Worm (Caenorhabditis elegans) whole organism, young adult: Measurements from ENCODE around the gene C16C10.8.

ENCODE experiments used
- B0019.2 ChIP-seq: fragments of 200-800 bp; sonication (Bioruptor generic); conservative IDR thresholded peaks from 2 replicates; pipeline ENCODE4 v1.3.6; 2022; ENCODE audit warnings: missing genetic modification reagents, missing genetic modification characterization, missing compliant biosample characterization
- B0035.1 ChIP-seq: sonication (generic microtip); optimal IDR thresholded peaks from 2 replicates; lab custom pipeline; 2016; ENCODE audit warnings: missing genetic modification characterization, mild to moderate bottlenecking, missing compliant biosample characterization, missing genotype, missing genetic modification reagents
- C17E4.6 ChIP-seq: fragments of 200-800 bp; sonication (Bioruptor generic); IDR thresholded peaks from 2 replicates; pipeline ENCODE4 v1.3.6; 2022; ENCODE audit warnings: missing genetic modification reagents, missing genetic modification characterization, missing compliant biosample characterization
- F23B12.7 ChIP-seq: sonication (generic microtip); optimal IDR thresholded peaks from 2 replicates; lab custom pipeline; 2017; ENCODE audit warnings: missing genetic modification characterization, mild to moderate bottlenecking, missing compliant biosample characterization, antibody characterized with exemption, moderate library complexity; ENCODE audit not compliant: insufficient read depth
- F39B2.1 ChIP-seq: fragments of 200-800 bp; sonication (Bioruptor generic); IDR thresholded peaks from 2 replicates; pipeline ENCODE4 v1.3.6; 2022; ENCODE audit warnings: missing genetic modification reagents, missing genetic modification characterization, missing compliant biosample characterization
- F55B11.4 ChIP-seq: sonication (generic microtip); optimal IDR thresholded peaks from 2 replicates; lab custom pipeline; 2016; ENCODE audit warnings: missing compliant biosample characterization, missing genetic modification characterization, borderline replicate concordance; ENCODE audit not compliant: insufficient read depth
- K11D2.4 ChIP-seq: fragments of 200-800 bp; sonication (Bioruptor generic); IDR thresholded peaks from 2 replicates; pipeline ENCODE4 v1.3.6; 2022; ENCODE audit warnings: missing genetic modification reagents, missing genetic modification characterization, missing compliant biosample characterization
- T26A5.8 ChIP-seq: sonication (generic microtip); optimal IDR thresholded peaks from 2 replicates; lab custom pipeline; 2016; ENCODE audit warnings: missing genetic modification characterization, missing compliant biosample characterization
- Y79H2A.3 ChIP-seq: fragments of 200-800 bp; sonication (Bioruptor generic); conservative IDR thresholded peaks from 2 replicates; pipeline ENCODE4 v1.3.6; 2022; ENCODE audit warnings: missing genetic modification reagents, missing genetic modification characterization, missing compliant biosample characterization
- ZK185.1 ChIP-seq: sonication (generic microtip); optimal IDR thresholded peaks from 2 replicates; lab custom pipeline; 2016; ENCODE audit warnings: mild to moderate bottlenecking, missing genetic modification characterization, missing compliant biosample characterization; ENCODE audit not compliant: poor library complexity, severe bottlenecking
- akir-1 ChIP-seq: fragments of 200-800 bp; sonication (Bioruptor generic); optimal IDR thresholded peaks from 2 replicates; lab custom pipeline; 2018; ENCODE audit warnings: mild to moderate bottlenecking, missing genetic modification characterization, moderate library complexity, missing compliant biosample characterization
- ama-1 ChIP-seq, 3 experiments: fragments of 150-350 bp in 1 of 3; sonication (generic microtip) in 2 of 3; optimal IDR thresholded peaks; 2 replicates each; lab custom pipeline; 2014 to 2018; ENCODE audit warnings: missing biosample characterization in 2 of 3, missing genetic modification characterization in 2 of 3, missing genetic modification reagents in 2 of 3
- aptf-2 ChIP-seq: fragments of 200-800 bp; sonication (Bioruptor generic); conservative IDR thresholded peaks from 2 replicates; pipeline ENCODE4 v1.3.6; 2022; ENCODE audit warnings: missing genetic modification reagents, missing genetic modification characterization, missing compliant biosample characterization
- aptf-3 ChIP-seq: fragments of 200-800 bp; sonication (Bioruptor generic); IDR thresholded peaks from 2 replicates; pipeline ENCODE4 v1.3.6; 2022; ENCODE audit warnings: missing genetic modification characterization, missing compliant biosample characterization
- atf-7 ChIP-seq: sonication (generic microtip); optimal IDR thresholded peaks from 2 replicates; lab custom pipeline; 2017; ENCODE audit warnings: mild to moderate bottlenecking, missing genetic modification characterization, missing compliant biosample characterization
- athp-1 ChIP-seq: sonication (generic microtip); optimal IDR thresholded peaks from 2 replicates; lab custom pipeline; 2017; ENCODE audit warnings: mild to moderate bottlenecking, missing genetic modification characterization, missing compliant biosample characterization
- attf-6 ChIP-seq: fragments of 200-800 bp; sonication (Bioruptor generic); IDR thresholded peaks from 2 replicates; pipeline ENCODE4 v1.3.6; 2022; ENCODE audit warnings: missing genetic modification reagents, missing genetic modification characterization, missing compliant biosample characterization
- bed-2 ChIP-seq: fragments of 200-800 bp; sonication (Bioruptor generic); IDR thresholded peaks from 2 replicates; pipeline ENCODE4 v1.3.6; 2022; ENCODE audit warnings: missing genetic modification reagents, missing genetic modification characterization, missing compliant biosample characterization
- ceh-100 ChIP-seq: fragments of 200-800 bp; sonication (Bioruptor generic); IDR thresholded peaks from 2 replicates; pipeline ENCODE4 v1.3.6; 2022; ENCODE audit warnings: missing genetic modification reagents, missing genetic modification characterization, missing compliant biosample characterization
- ceh-79 ChIP-seq: sonication (generic microtip); optimal IDR thresholded peaks from 2 replicates; lab custom pipeline; 2017; ENCODE audit warnings: mild to moderate bottlenecking, missing genetic modification characterization, missing compliant biosample characterization
- chd-7 ChIP-seq: sonication (generic microtip); optimal IDR thresholded peaks from 2 replicates; lab custom pipeline; 2016; ENCODE audit warnings: mild to moderate bottlenecking, missing genetic modification characterization, moderate library complexity, missing compliant biosample characterization
- dpff-1 ChIP-seq: sonication (generic microtip); optimal IDR thresholded peaks from 2 replicates; lab custom pipeline; 2017; ENCODE audit warnings: mild to moderate bottlenecking, missing genetic modification characterization, missing compliant biosample characterization
- efl-1 ChIP-seq: fragments of 150-350 bp; optimal IDR thresholded peaks from 2 replicates; lab custom pipeline; 2014; ENCODE audit warnings: missing biosample characterization, missing genetic modification reagents, missing genetic modification characterization
- egl-18 ChIP-seq: fragments of 200-800 bp; sonication (Bioruptor generic); IDR thresholded peaks from 2 replicates; pipeline ENCODE4 v1.3.6; 2022; ENCODE audit warnings: missing genetic modification reagents, missing genetic modification characterization, missing compliant biosample characterization
- ekl-4 ChIP-seq: fragments of 200-800 bp; sonication (Bioruptor generic); IDR thresholded peaks from 2 replicates; pipeline ENCODE4 v1.3.6; 2022; ENCODE audit warnings: missing genetic modification reagents, missing genetic modification characterization, missing compliant biosample characterization
- ets-4 ChIP-seq: fragments of 200-800 bp; sonication (Bioruptor generic); optimal IDR thresholded peaks from 2 replicates; lab custom pipeline; 2018; ENCODE audit warnings: mild to moderate bottlenecking, missing genetic modification characterization, missing compliant biosample characterization
- fkh-3 ChIP-seq: sonication (generic microtip); optimal IDR thresholded peaks from 2 replicates; lab custom pipeline; 2016; ENCODE audit warnings: mild to moderate bottlenecking, missing genetic modification characterization, missing compliant biosample characterization
- gei-17 ChIP-seq: fragments of 200-800 bp; sonication (Bioruptor generic); optimal IDR thresholded peaks from 2 replicates; lab custom pipeline; 2018; ENCODE audit warnings: mild to moderate bottlenecking, missing genetic modification characterization, missing compliant biosample characterization
- hlh-26 ChIP-seq: fragments of 200-800 bp; sonication (Bioruptor generic); conservative IDR thresholded peaks from 2 replicates; pipeline ENCODE4 v1.3.6; 2022; ENCODE audit warnings: missing genetic modification reagents, missing genetic modification characterization, missing compliant biosample characterization
- hsf-1 ChIP-seq: fragments of 200-800 bp; sonication (Bioruptor generic); IDR thresholded peaks from 2 replicates; pipeline ENCODE4 v1.3.6; 2022; ENCODE audit warnings: missing genetic modification reagents, missing genetic modification characterization, missing compliant biosample characterization
- lag-1 ChIP-seq: fragments of 200-800 bp; sonication (Bioruptor generic); IDR thresholded peaks from 2 replicates; pipeline ENCODE4 v1.3.6; 2022; ENCODE audit warnings: missing genetic modification reagents, missing genetic modification characterization, missing compliant biosample characterization
- lin-40 ChIP-seq: sonication (generic microtip); optimal IDR thresholded peaks from 2 replicates; lab custom pipeline; 2016; ENCODE audit warnings: missing genetic modification characterization, mild to moderate bottlenecking, missing compliant biosample characterization, missing genotype, missing genetic modification reagents
- lsl-1 ChIP-seq: fragments of 200-800 bp; sonication (Bioruptor generic); optimal IDR thresholded peaks from 2 replicates; lab custom pipeline; 2018; ENCODE audit warnings: mild to moderate bottlenecking, missing genetic modification characterization, moderate library complexity, missing compliant biosample characterization
- madf-8 ChIP-seq: fragments of 200-800 bp; sonication (Bioruptor generic); conservative IDR thresholded peaks from 2 replicates; pipeline ENCODE4 v1.3.6; 2022; ENCODE audit warnings: missing genetic modification reagents, missing genetic modification characterization, missing compliant biosample characterization
- mcd-1 ChIP-seq: fragments of 200-800 bp; sonication (Bioruptor generic); IDR thresholded peaks from 2 replicates; pipeline ENCODE4 v1.3.6; 2022; ENCODE audit warnings: missing genetic modification reagents, missing genetic modification characterization, missing compliant biosample characterization
- nhr-80 ChIP-seq: sonication (generic microtip); optimal IDR thresholded peaks from 2 replicates; lab custom pipeline; 2016; ENCODE audit warnings: missing genetic modification characterization, missing compliant biosample characterization
- pbrm-1 ChIP-seq: fragments of 200-800 bp; sonication (Bioruptor generic); IDR thresholded peaks from 2 replicates; pipeline ENCODE4 v1.3.6; 2022; ENCODE audit warnings: missing genetic modification reagents, missing genetic modification characterization, missing compliant biosample characterization
- rcor-1 ChIP-seq: fragments of 200-800 bp; sonication (Bioruptor generic); IDR thresholded peaks from 2 replicates; pipeline ENCODE4 v1.3.6; 2022; ENCODE audit warnings: missing genetic modification reagents, missing genetic modification characterization, missing compliant biosample characterization
- rec-8 ChIP-seq, 2 experiments: sonication (generic microtip); optimal IDR thresholded peaks; 2 replicates each; lab custom pipeline; 2016; ENCODE audit warnings: mild to moderate bottlenecking in 2 of 2, missing genetic modification characterization in 2 of 2, missing genetic modification reagents in 2 of 2, missing genotype in 2 of 2, missing biosample characterization in 1 of 2, missing compliant biosample characterization in 1 of 2, moderate library complexity in 1 of 2
- sdz-38 ChIP-seq: sonication (generic microtip); optimal IDR thresholded peaks from 2 replicates; lab custom pipeline; 2016; ENCODE audit warnings: missing genotype, missing genetic modification characterization, missing compliant biosample characterization
- sea-2 ChIP-seq: fragments of 200-800 bp; sonication (Bioruptor generic); IDR thresholded peaks from 2 replicates; pipeline ENCODE4 v1.3.6; 2022; ENCODE audit warnings: missing genetic modification characterization, missing compliant biosample characterization
- tbp1 ChIP-seq: fragments of 200-800 bp; sonication (Bioruptor generic); optimal IDR thresholded peaks from 2 replicates; lab custom pipeline; 2018; ENCODE audit warnings: mild to moderate bottlenecking, missing genetic modification characterization, missing compliant biosample characterization
- unc-62 ChIP-seq: fragments of 150-350 bp; optimal IDR thresholded peaks from 2 replicates; lab custom pipeline; 2014; ENCODE audit warnings: missing biosample characterization, missing genetic modification reagents, missing genetic modification characterization
- xnd-1 ChIP-seq: sonication (generic microtip); optimal IDR thresholded peaks from 2 replicates; lab custom pipeline; 2016; ENCODE audit warnings: missing genotype, missing genetic modification reagents, missing genetic modification characterization, missing compliant biosample characterization
- zfh-2 ChIP-seq: fragments of 200-800 bp; sonication (Bioruptor generic); conservative IDR thresholded peaks from 2 replicates; pipeline ENCODE4 v1.3.6; 2022; ENCODE audit warnings: missing genetic modification reagents, missing genetic modification characterization, missing compliant biosample characterization
- ztf-22 ChIP-seq: fragments of 200-800 bp; sonication (Bioruptor generic); optimal IDR thresholded peaks from 2 replicates; lab custom pipeline; 2018; ENCODE audit warnings: mild to moderate bottlenecking, missing genetic modification characterization, moderate library complexity, missing compliant biosample characterization
- ztf-25 ChIP-seq: fragments of 200-800 bp; sonication (Bioruptor generic); IDR thresholded peaks from 2 replicates; pipeline ENCODE4 v1.3.6; 2022; ENCODE audit warnings: missing genetic modification reagents, missing genetic modification characterization, missing compliant biosample characterization
- ztf-28 ChIP-seq: fragments of 200-800 bp; sonication (Bioruptor generic); IDR thresholded peaks from 2 replicates; pipeline ENCODE4 v1.3.6; 2022; ENCODE audit warnings: missing genetic modification reagents, missing genetic modification characterization, missing compliant biosample characterization
- ztf-3 ChIP-seq: fragments of 200-800 bp; sonication (Bioruptor generic); optimal IDR thresholded peaks from 2 replicates; lab custom pipeline; 2018; ENCODE audit warnings: mild to moderate bottlenecking, missing genetic modification characterization, missing compliant biosample characterization

The C16C10.8 gene

ce11 chrIII:4193659-4194103, 29.7 kb upstream of the C16C10.8 start, which contains the start of gene xbp-1 (continued):
- TF ChIP-seq ztf-3 (peak; percentile 3), egl-18 (0 out of 2 replicates have a peak, but pooled peaks have one; percentile 23), ceh-79 (tag; lab: Kevin White, UChicago) (no peak), ets-4 (GFP tag; lab: Kevin White, UChicago) (peak; percentile 95), pbrm-1 (GFP tag; lab: Robert Waterston, UW) (peak; percentile 55; the same call in 1 of the 2 replicates), chd-7 (tag; lab: Kevin White, UChicago) (peak; percentile 77), nhr-80 (tag; lab: Kevin White, UChicago) (peak; percentile 100), ztf-28 (GFP tag; lab: Robert Waterston, UW) (no peak), zfh-2 (peak; percentile 85), ceh-100 (no peak), sdz-38 (tag; lab: Kevin White, UChicago) (no peak), lag-1 (no peak), hsf-1 (GFP tag; lab: Robert Waterston, UW) (no peak), xnd-1 (no peak), C17E4.6 (GFP tag; lab: Robert Waterston, UW) (no peak), B0019.2 (GFP tag; lab: Robert Waterston, UW) (no peak), rcor-1 (GFP tag; lab: Robert Waterston, UW) (peak; percentile 31), T26A5.8 (tag; lab: Kevin White, UChicago) (no peak), athp-1 (tag; lab: Kevin White, UChicago) (peak; percentile 41), fkh-3 (tag; lab: Kevin White, UChicago) (no peak), rec-8 (tag; optimal IDR thresholded peaks at IDR 0.05; lab: Kevin White, UChicago) (no peak), attf-6 (GFP tag; lab: Robert Waterston, UW) (no peak), F23B12.7 (tag; lab: Kevin White, UChicago) (peak; percentile 31), aptf-2 (no peak), lin-40 (tag; lab: Kevin White, UChicago) (peak; percentile 84), ztf-25 (GFP tag; lab: Robert Waterston, UW) (no peak), dpff-1 (no peak), efl-1 (no peak), B0035.1 (tag; lab: Kevin White, UChicago) (peak; percentile 3), akir-1 (GFP tag; lab: Kevin White, UChicago) (peak; percentile 74), F39B2.1 (GFP tag; lab: Robert Waterston, UW) (no peak), atf-7 (tag; lab: Kevin White, UChicago) (peak; percentile 99), K11D2.4 (GFP tag; lab: Robert Waterston, UW) (no peak; the same call in 1 of the 2 replicates), tbp1 (GFP tag; lab: Kevin White, UChicago) (peak; percentile 64), ekl-4 (GFP tag; lab: Robert Waterston, UW) (peak; percentile 78), madf-8 (GFP tag; lab: Robert Waterston, UW) (no peak), aptf-3 (no peak), ztf-22 (peak; percentile 95), bed-2 (GFP tag; lab: Robert Waterston, UW) (no peak), lsl-1 (GFP tag; lab: Kevin White, UChicago) (peak; percentile 23), F55B11.4 (tag; lab: Kevin White, UChicago) (no peak), sea-2 (GFP tag; lab: Robert Waterston, UW) (no peak), unc-62 (GFP tag; lab: Kevin White, UChicago) (peak; percentile 76), mcd-1 (GFP tag; lab: Robert Waterston, UW) (peak; percentile 64), ama-1 (optimal IDR thresholded peaks at IDR 0.05; lab: Kevin White, UChicago) (peak; percentile 75), ama-1 (GFP tag; optimal IDR thresholded peaks at IDR 0.05; lab: Kevin White, UChicago) (no peak), Y79H2A.3 (GFP tag; lab: Robert Waterston, UW) (no peak), hlh-26 (GFP tag; lab: Robert Waterston, UW) (no peak), gei-17 (GFP tag; lab: Kevin White, UChicago) (peak; percentile 38), ZK185.1 (tag; lab: Kevin White, UChicago) (peak; percentile 80)
